Worm (Caenorhabditis elegans): ENCODE measurements around the gene B0416.5.

The B0416.5 gene

DNA sequence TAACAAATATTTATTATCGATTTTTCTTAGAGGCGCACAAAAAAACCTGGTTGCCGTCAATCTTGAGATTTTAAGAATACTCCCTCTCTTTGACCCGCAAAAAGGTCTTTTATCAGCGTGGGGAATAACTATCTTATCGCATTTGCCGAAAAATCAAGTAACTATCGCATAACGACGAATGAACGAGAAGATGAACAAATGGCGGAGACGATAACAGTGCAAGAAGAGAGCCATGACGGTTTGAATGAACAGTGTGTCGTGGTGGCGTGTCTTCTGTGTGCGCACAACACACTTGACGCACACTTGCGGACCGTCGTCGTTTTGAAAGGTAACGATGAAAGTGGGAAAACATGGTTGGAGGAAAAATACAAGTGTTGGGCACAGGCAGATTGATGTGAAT is 1.2 kb upstream of the B0416.5 start:
- TF ChIP-seq ztf-22 (GFP tag; optimal IDR thresholded peaks at IDR 0.05), result peak; percentile 1
- TF ChIP-seq F33H1.4 (GFP tag; IDR thresholded peaks at IDR 0.05), result no peak
- peak; percentile 95 for TF ChIP-seq nhr-80 (tag; optimal IDR thresholded peaks at IDR 0.05)
- 0 out of 2 replicates have a peak, but pooled peaks have one; percentile 17 for TF ChIP-seq nfyb-1 (GFP tag; IDR thresholded peaks at IDR 0.05)
- peak; percentile 22 for TF ChIP-seq attf-5 (GFP tag; optimal IDR thresholded peaks at IDR 0.05)
- TF ChIP-seq ZK185.1 (tag; optimal IDR thresholded peaks at IDR 0.05; ENCODE audit: poor library complexity, severe bottlenecking), result peak; percentile 8
- TF ChIP-seq ztf-26 (tag; optimal IDR thresholded peaks at IDR 0.05), result peak; percentile 14
- TF ChIP-seq hmg-1.2 (GFP tag; IDR thresholded peaks at IDR 0.05), result peak; percentile 30; the same call in 1 of the 2 replicates
- TF ChIP-seq Y67H2A.10 (GFP tag; conservative IDR thresholded peaks at IDR 0.05), result no peak
- TF ChIP-seq mxl-1 (tag; optimal IDR thresholded peaks at IDR 0.05), result no peak
- peak; percentile 51 for TF ChIP-seq ets-4 (GFP tag; optimal IDR thresholded peaks at IDR 0.05)
- peak; percentile 65 to 84 for TF ChIP-seq let-607 (tag; optimal IDR thresholded peaks at IDR 0.05)
- TF ChIP-seq atf-7 (tag; optimal IDR thresholded peaks at IDR 0.05), result peak; percentile 47

DNA sequence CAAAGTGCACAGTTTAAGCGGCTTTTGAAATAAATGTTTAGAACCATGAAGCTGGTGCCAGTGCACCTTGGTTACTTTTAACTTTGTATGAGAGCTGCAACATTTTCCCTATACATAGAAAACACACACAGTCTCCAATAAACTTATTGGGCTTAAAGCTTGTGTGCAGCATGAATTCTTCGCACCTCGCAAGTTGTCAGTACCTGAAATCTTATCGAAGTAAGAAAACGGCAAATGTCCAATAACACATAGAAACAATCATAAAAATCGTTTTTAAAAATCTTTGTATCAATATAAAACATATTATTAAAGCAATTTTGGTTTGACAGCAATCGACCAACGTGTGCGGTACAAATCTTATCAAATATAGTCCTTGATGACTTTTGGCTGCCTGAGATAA is 2.3 kb downstream of the B0416.5 start:
- TF ChIP-seq cebp-1 (GFP tag; IDR thresholded peaks at IDR 0.05), result no peak
- peak; percentile 9 for TF ChIP-seq cebp-1 (tag; optimal IDR thresholded peaks at IDR 0.05)
- TF ChIP-seq Y53G8AR.9 (GFP tag; conservative IDR thresholded peaks at IDR 0.05), result 0 out of 2 replicates have a peak, but pooled peaks have one; percentile 38
- peak; percentile 55; the same call in 1 of the 2 replicates for TF ChIP-seq Y56A3A.18 (GFP tag; IDR thresholded peaks at IDR 0.05)
- TF ChIP-seq snpc-1.3 (tag; optimal IDR thresholded peaks at IDR 0.05; ENCODE audit: insufficient read depth), result no peak
- TF ChIP-seq cebp-2 (GFP tag; IDR thresholded peaks at IDR 0.05), result 0 out of 2 replicates have a peak, but pooled peaks have one; percentile 39
- TF ChIP-seq hmg-1.2 (GFP tag; IDR thresholded peaks at IDR 0.05), result 0 out of 2 replicates have a peak, but pooled peaks have one; percentile 10

DNA sequence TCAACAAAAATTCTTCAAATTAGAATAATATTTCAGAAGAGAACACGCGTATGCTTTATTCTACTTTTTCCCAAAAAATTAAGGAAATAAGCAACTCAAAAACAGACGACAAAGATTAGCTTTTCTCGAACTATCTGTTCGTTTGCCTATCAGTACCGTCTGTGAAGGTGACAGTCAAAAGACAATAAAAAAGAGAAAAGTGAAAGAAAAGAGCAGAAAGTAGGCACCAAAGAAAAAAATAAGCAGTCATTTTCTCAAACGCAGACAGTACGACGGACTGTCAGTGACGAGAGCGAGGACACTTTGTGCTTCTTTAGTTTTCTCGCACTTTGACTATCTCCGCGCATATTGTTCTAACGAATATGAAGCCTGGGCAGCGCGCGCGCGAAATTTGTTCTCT is 4.1 kb downstream of the B0416.5 start:
- TF ChIP-seq nhr-80 (tag; optimal IDR thresholded peaks at IDR 0.05) (peak; percentile 76), hsf-1 (GFP tag; IDR thresholded peaks at IDR 0.05) (no peak), F57A8.1 (GFP tag; optimal IDR thresholded peaks at IDR 0.05) (no peak), sdz-38 (tag; optimal IDR thresholded peaks at IDR 0.05) (no peak), madf-8 (GFP tag; conservative IDR thresholded peaks at IDR 0.05) (no peak), repo-1 (tag; optimal IDR thresholded peaks at IDR 0.05) (no peak), hmg-20 (GFP tag; IDR thresholded peaks at IDR 0.05) (no peak), hmg-1.2 (GFP tag; IDR thresholded peaks at IDR 0.05) (peak; percentile 14; the same call in 1 of the 2 replicates), dox-1 (GFP tag; IDR thresholded peaks at IDR 0.05) (peak; percentile 46; the same call in 1 of the 2 replicates), ceh-91 (GFP tag; IDR thresholded peaks at IDR 0.05) (no peak), ets-4 (GFP tag; optimal IDR thresholded peaks at IDR 0.05) (no peak), snpc-3.4 (tag; optimal IDR thresholded peaks at IDR 0.05) (no peak), ceh-100 (GFP tag; IDR thresholded peaks at IDR 0.05) (no peak), tlf-1 (GFP tag; optimal IDR thresholded peaks at IDR 0.05) (no peak)

DNA sequence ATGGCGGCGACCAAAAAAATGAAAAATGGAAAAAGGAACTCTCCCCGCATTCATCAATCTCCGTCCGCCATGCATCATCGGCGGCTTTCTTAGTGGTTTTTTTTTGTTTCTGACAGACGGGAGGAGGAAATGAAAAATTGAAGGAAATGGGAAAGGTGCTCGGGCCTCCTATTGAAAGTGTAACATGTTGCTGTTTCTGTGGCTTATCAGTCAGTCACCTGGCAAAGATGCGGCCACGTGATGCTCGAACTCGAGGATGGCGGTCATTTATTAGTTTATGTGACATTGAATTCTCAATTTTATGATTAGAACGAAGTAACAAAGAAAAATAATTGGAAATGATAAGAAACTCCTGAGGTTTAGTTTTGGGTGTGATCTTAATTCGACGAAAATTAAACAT is 6.0 kb downstream of the B0416.5 start:
- TF ChIP-seq nhr-80 (tag; optimal IDR thresholded peaks at IDR 0.05), result peak; percentile 91
- no peak for TF ChIP-seq repo-1 (tag; optimal IDR thresholded peaks at IDR 0.05)
- peak; percentile 46; the same call in 1 of the 2 replicates for TF ChIP-seq nfyb-1 (GFP tag; IDR thresholded peaks at IDR 0.05)
- 0 out of 2 replicates have a peak, but pooled peaks have one; percentile 27 for TF ChIP-seq pbrm-1 (GFP tag; IDR thresholded peaks at IDR 0.05)
- peak; percentile 40 for TF ChIP-seq madf-10 (tag; optimal IDR thresholded peaks at IDR 0.05)
- peak; percentile 3 for TF ChIP-seq nhr-90 (tag; optimal IDR thresholded peaks at IDR 0.05)
- TF ChIP-seq let-526 (GFP tag; IDR thresholded peaks at IDR 0.05), result peak; percentile 46; the same call in 1 of the 2 replicates
- TF ChIP-seq him-1 (tag; optimal IDR thresholded peaks at IDR 0.05), result no peak
- peak; percentile 44; the same call in 1 of the 2 replicates for TF ChIP-seq B0336.3 (GFP tag; IDR thresholded peaks at IDR 0.05)
- peak; percentile 16 for TF ChIP-seq ztf-22 (GFP tag; optimal IDR thresholded peaks at IDR 0.05)
- TF ChIP-seq tlf-1 (GFP tag; optimal IDR thresholded peaks at IDR 0.05), result peak; percentile 29
- no peak for TF ChIP-seq B0261.1 (tag; optimal IDR thresholded peaks at IDR 0.05)
- TF ChIP-seq tbp1 (GFP tag; optimal IDR thresholded peaks at IDR 0.05), result peak; percentile 27
- no peak for TF ChIP-seq Y67H2A.10 (GFP tag; conservative IDR thresholded peaks at IDR 0.05)
- TF ChIP-seq cebp-1 (GFP tag; IDR thresholded peaks at IDR 0.05), result peak; percentile 35; the same call in 1 of the 2 replicates
- TF ChIP-seq cebp-1 (tag; optimal IDR thresholded peaks at IDR 0.05), result peak; percentile 69
- TF ChIP-seq snpc-3.4 (tag; optimal IDR thresholded peaks at IDR 0.05), result peak; percentile 0
- TF ChIP-seq pha-4 (tag; optimal IDR thresholded peaks at IDR 0.05), result peak; percentile 71
- TF ChIP-seq Y56A3A.18 (GFP tag; IDR thresholded peaks at IDR 0.05), result peak; percentile 13; the same call in 1 of the 2 replicates
- peak; percentile 30 for TF ChIP-seq F22D6.2 (tag; optimal IDR thresholded peaks at IDR 0.05)
- no peak for TF ChIP-seq lin-35 (GFP tag; optimal IDR thresholded peaks at IDR 0.05)
- TF ChIP-seq atf-7 (tag; optimal IDR thresholded peaks at IDR 0.05), result peak; percentile 61
